Fruit fly (Drosophila melanogaster) whole organism, prepupa: ENCODE results near the gene CG42727.

Experiments
- Blimp-1 ChIP-seq: fragments of 200-800 bp; sonication (Bioruptor generic); optimal IDR thresholded peaks from 3 replicates; lab custom pipeline; 2017; ENCODE audit warnings: missing biosample characterization, missing genetic modification characterization, mild to moderate bottlenecking, moderate library complexity, missing genetic modification reagents
- CG10631 ChIP-seq: fragments of 200-800 bp; sonication (Bioruptor generic); optimal IDR thresholded peaks from 2 replicates; lab custom pipeline; 2016; ENCODE audit warnings: missing biosample characterization, missing genetic modification characterization
- CG10669 ChIP-seq: fragments of 200-800 bp; sonication (Bioruptor generic); optimal IDR thresholded peaks from 3 replicates; lab custom pipeline; 2018; ENCODE audit warnings: missing biosample characterization, mild to moderate bottlenecking, missing genetic modification characterization, moderate library complexity
- CG11294 ChIP-seq: fragments of 200-800 bp; sonication (Bioruptor generic); IDR thresholded peaks from 2 replicates; pipeline ENCODE4 v1.3.6; 2022; ENCODE audit warnings: missing biosample characterization, missing genetic modification characterization
- CG15336 ChIP-seq: fragments of 200-800 bp; sonication (Bioruptor generic); IDR thresholded peaks from 2 replicates; pipeline ENCODE4 v1.3.6; 2022; ENCODE audit warnings: missing biosample characterization, missing genetic modification characterization
- CG3032 ChIP-seq: fragments of 200-800 bp; optimal IDR thresholded peaks from 2 replicates; lab custom pipeline; 2019; ENCODE audit warnings: missing biosample characterization, mild to moderate bottlenecking, missing genetic modification characterization, moderate library complexity
- CG31627 ChIP-seq: fragments of 200-800 bp; sonication (Bioruptor generic); optimal IDR thresholded peaks from 3 replicates; lab custom pipeline; 2016; ENCODE audit warnings: missing biosample characterization, missing genetic modification characterization
- CG32006 ChIP-seq: fragments of 200-800 bp; sonication (Bioruptor generic); optimal IDR thresholded peaks from 3 replicates; lab custom pipeline; 2017; ENCODE audit warnings: missing biosample characterization, mild to moderate bottlenecking, missing genetic modification characterization
- CG34406 ChIP-seq: fragments of 200-800 bp; sonication (Bioruptor generic); optimal IDR thresholded peaks from 3 replicates; lab custom pipeline; 2016; ENCODE audit warnings: missing biosample characterization, missing genetic modification characterization
- CG3919 ChIP-seq: fragments of 200-800 bp; sonication (Bioruptor generic); optimal IDR thresholded peaks from 3 replicates; lab custom pipeline; 2016; ENCODE audit warnings: missing biosample characterization, missing genetic modification characterization
- CG4318 ChIP-seq: fragments of 200-800 bp; sonication (Bioruptor generic); optimal IDR thresholded peaks from 3 replicates; lab custom pipeline; 2017; ENCODE audit warnings: missing biosample characterization, mild to moderate bottlenecking, missing genetic modification characterization
- CG6163 ChIP-seq: fragments of 200-800 bp; sonication (Bioruptor generic); IDR thresholded peaks from 3 replicates; pipeline ENCODE4 v1.3.6; 2022; ENCODE audit warnings: missing biosample characterization, missing genetic modification characterization
- CG6276 ChIP-seq: fragments of 200-800 bp; sonication (Bioruptor generic); optimal IDR thresholded peaks from 2 replicates; lab custom pipeline; 2017; ENCODE audit warnings: missing biosample characterization, mild to moderate bottlenecking, missing genetic modification characterization
- CG6792 ChIP-seq: fragments of 200-800 bp; sonication (Bioruptor generic); optimal IDR thresholded peaks from 3 replicates; lab custom pipeline; 2016; ENCODE audit warnings: missing biosample characterization, missing genetic modification characterization
- CG6854 ChIP-seq: fragments of 200-800 bp; sonication (Bioruptor generic); optimal IDR thresholded peaks from 2 replicates; lab custom pipeline; 2017; ENCODE audit warnings: missing biosample characterization, mild to moderate bottlenecking, missing genetic modification characterization
- CG8119 ChIP-seq: fragments of 200-800 bp; sonication (Bioruptor generic); IDR thresholded peaks from 3 replicates; pipeline ENCODE4 v1.3.6; 2022; ENCODE audit warnings: missing biosample characterization, missing genetic modification characterization
- CG8319 ChIP-seq: fragments of 200-800 bp; sonication (Bioruptor generic); optimal IDR thresholded peaks from 3 replicates; lab custom pipeline; 2016; ENCODE audit warnings: missing biosample characterization, missing genetic modification characterization
- CG8632 ChIP-seq: fragments of 200-800 bp; sonication (Bioruptor generic); optimal IDR thresholded peaks from 3 replicates; lab custom pipeline; 2016; ENCODE audit warnings: missing biosample characterization, missing genetic modification characterization
- CG9139 ChIP-seq: fragments of 200-800 bp; sonication (Bioruptor generic); optimal IDR thresholded peaks from 3 replicates; lab custom pipeline; 2017; ENCODE audit warnings: missing biosample characterization, mild to moderate bottlenecking, missing genetic modification characterization
- Eip78C ChIP-seq: fragments of 200-800 bp; sonication (Bioruptor generic); peaks from one replicate; lab custom pipeline; 2016; ENCODE audit warnings: missing biosample characterization, missing genetic modification characterization
- Eip93F ChIP-seq: fragments of 200-800 bp; sonication (Bioruptor generic); optimal IDR thresholded peaks from 2 replicates; lab custom pipeline; 2016; ENCODE audit warnings: missing biosample characterization, mild to moderate bottlenecking, missing genetic modification characterization
- Ets21C ChIP-seq: fragments of 200-800 bp; sonication (Bioruptor generic); optimal IDR thresholded peaks from 3 replicates; lab custom pipeline; 2016; ENCODE audit warnings: missing biosample characterization, missing genetic modification characterization
- Sox102F ChIP-seq: fragments of 200-800 bp; sonication (Bioruptor generic); optimal IDR thresholded peaks from 2 replicates; lab custom pipeline; 2016; ENCODE audit warnings: missing biosample characterization, mild to moderate bottlenecking, missing genetic modification characterization
- Sox14 ChIP-seq: fragments of 200-800 bp; sonication (Bioruptor generic); optimal IDR thresholded peaks from 3 replicates; lab custom pipeline; 2016; ENCODE audit warnings: missing biosample characterization, missing genetic modification characterization
- Sox15 ChIP-seq: fragments of 200-800 bp; sonication (Bioruptor generic); optimal IDR thresholded peaks from 3 replicates; lab custom pipeline; 2016; ENCODE audit warnings: missing biosample characterization, missing genetic modification characterization
- achi ChIP-seq: fragments of 200-800 bp; sonication (Bioruptor generic); optimal IDR thresholded peaks from 3 replicates; lab custom pipeline; 2016; ENCODE audit warnings: missing biosample characterization, missing genetic modification characterization
- acj6 ChIP-seq: fragments of 200-800 bp; sonication (Bioruptor generic); optimal IDR thresholded peaks from 3 replicates; lab custom pipeline; 2016; ENCODE audit warnings: missing biosample characterization, missing genetic modification characterization
- cyc ChIP-seq: fragments of 200-800 bp; sonication (Bioruptor generic); optimal IDR thresholded peaks from 3 replicates; lab custom pipeline; 2016; ENCODE audit warnings: missing biosample characterization, missing genetic modification characterization
- dac ChIP-seq: fragments of 200-800 bp; sonication (Bioruptor generic); optimal IDR thresholded peaks from 2 replicates; lab custom pipeline; 2017; ENCODE audit warnings: missing biosample characterization, mild to moderate bottlenecking, missing genetic modification characterization
- dsx ChIP-seq: fragments of 200-800 bp; optimal IDR thresholded peaks from 3 replicates; lab custom pipeline; 2019; ENCODE audit warnings: missing biosample characterization, mild to moderate bottlenecking, missing genetic modification characterization, moderate library complexity; ENCODE audit not compliant: poor library complexity, severe bottlenecking
- eg ChIP-seq: fragments of 200-800 bp; sonication (Bioruptor generic); IDR thresholded peaks from 3 replicates; pipeline ENCODE4 v1.3.6; 2022; ENCODE audit warnings: missing biosample characterization, missing genetic modification characterization
- esn ChIP-seq: fragments of 200-800 bp; sonication (Bioruptor generic); optimal IDR thresholded peaks from 2 replicates; lab custom pipeline; 2016; ENCODE audit warnings: missing biosample characterization, mild to moderate bottlenecking, missing genetic modification characterization, moderate library complexity
- fd59A ChIP-seq: fragments of 200-800 bp; sonication (Bioruptor generic); optimal IDR thresholded peaks from 2 replicates; lab custom pipeline; 2017; ENCODE audit warnings: missing biosample characterization, mild to moderate bottlenecking, missing genetic modification characterization, missing genetic modification reagents
- fd85E ChIP-seq: fragments of 200-800 bp; sonication (Bioruptor generic); optimal IDR thresholded peaks from 3 replicates; lab custom pipeline; 2016; ENCODE audit warnings: missing biosample characterization, missing genetic modification characterization
- fkh ChIP-seq: fragments of 200-800 bp; sonication (Bioruptor generic); optimal IDR thresholded peaks from 3 replicates; lab custom pipeline; 2017; ENCODE audit warnings: missing biosample characterization, mild to moderate bottlenecking, missing genetic modification characterization, moderate library complexity
- lz ChIP-seq: fragments of 200-800 bp; sonication (Bioruptor generic); optimal IDR thresholded peaks from 3 replicates; lab custom pipeline; 2016; ENCODE audit warnings: missing biosample characterization, missing genetic modification characterization
- net ChIP-seq: fragments of 200-800 bp; sonication (Bioruptor generic); optimal IDR thresholded peaks from 3 replicates; lab custom pipeline; 2016; ENCODE audit warnings: missing biosample characterization, missing genetic modification characterization
- pdm3 ChIP-seq: fragments of 200-800 bp; sonication (Bioruptor generic); optimal IDR thresholded peaks from 3 replicates; lab custom pipeline; 2016; ENCODE audit warnings: missing biosample characterization, missing genetic modification characterization
- spab ChIP-seq: fragments of 200-800 bp; sonication (Bioruptor generic); optimal IDR thresholded peaks from 2 replicates; lab custom pipeline; 2017; ENCODE audit warnings: missing biosample characterization, mild to moderate bottlenecking, missing genetic modification characterization, missing genetic modification reagents
- topi ChIP-seq: fragments of 200-800 bp; sonication (Bioruptor generic); optimal IDR thresholded peaks from 3 replicates; lab custom pipeline; 2016; ENCODE audit warnings: missing biosample characterization, missing genetic modification characterization
- vri ChIP-seq: fragments of 200-800 bp; sonication (Bioruptor generic); optimal IDR thresholded peaks from 3 replicates; lab custom pipeline; 2016; ENCODE audit warnings: missing biosample characterization, mild to moderate bottlenecking, missing genetic modification characterization

CG42727 gene

DNA sequence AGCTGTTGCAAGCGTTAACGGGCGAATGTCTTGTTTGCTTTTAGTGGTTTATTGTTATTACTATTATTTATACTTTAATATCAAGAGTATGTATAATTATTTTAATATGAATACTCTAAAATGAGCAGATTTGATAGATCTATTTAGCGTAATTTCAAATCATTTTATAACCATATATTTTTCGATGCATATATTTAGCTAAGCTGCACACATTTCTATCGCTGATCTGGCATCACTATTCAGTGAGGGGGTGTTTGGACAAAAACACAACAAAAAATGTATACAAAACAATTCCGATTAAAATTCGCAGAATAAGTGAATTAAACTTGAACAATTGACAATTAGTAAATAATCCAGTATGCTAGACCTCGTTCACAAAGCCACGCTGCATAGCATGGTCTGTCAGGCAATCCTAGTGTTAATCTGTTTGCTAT lies 3.2 kb downstream of the CG42727 start, which contains the start of the genes Trs33 and Tmtc4 (continued):
- TF ChIP-seq spab (GFP tag; lab: Kevin White, UChicago) (no peak), CG8632 (GFP tag; lab: Kevin White, UChicago) (no peak), Sox14 (GFP tag; lab: Kevin White, UChicago) (peak; percentile 44), topi (GFP tag; lab: Kevin White, UChicago) (peak; percentile 25), CG4318 (GFP tag; lab: Kevin White, UChicago) (no peak), CG34406 (GFP tag; lab: Kevin White, UChicago) (peak; percentile 24), CG6792 (no peak), fkh (peak; percentile 96), fd59A (GFP tag; lab: Kevin White, UChicago) (no peak), net (GFP tag; lab: Kevin White, UChicago) (no peak), CG31627 (peak; percentile 10), CG6163 (no peak), CG3032 (peak; percentile 54), dac (GFP tag; lab: Kevin White, UChicago) (no peak), CG3919 (GFP tag; lab: Kevin White, UChicago) (no peak), achi (no peak), CG11294 (no peak)

DNA sequence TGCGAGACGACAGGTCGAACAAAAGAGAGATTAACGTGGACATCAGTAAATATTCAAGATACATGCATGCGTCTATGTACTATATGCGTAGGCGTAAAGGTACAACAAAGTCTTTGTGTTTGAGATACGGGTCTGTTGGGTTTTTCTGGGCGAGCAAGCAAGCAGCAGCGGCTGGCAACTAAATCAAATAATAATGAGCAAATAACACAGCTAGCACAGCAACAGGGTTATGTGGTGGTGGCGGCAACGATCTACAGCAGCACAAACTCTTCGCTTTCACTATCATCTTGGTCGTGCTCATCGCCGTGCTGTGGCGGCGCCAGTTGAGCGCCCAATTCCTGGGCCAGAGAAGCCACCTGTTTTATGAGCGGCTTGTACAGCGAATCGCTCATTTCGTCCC lies 6.2 kb downstream of the CG42727 start:
- peak; percentile 93 for TF ChIP-seq fkh
- no peak for TF ChIP-seq esn (GFP tag; lab: Kevin White, UChicago)
- no peak for TF ChIP-seq acj6 (GFP tag; lab: Kevin White, UChicago)
- no peak for TF ChIP-seq CG6276 (GFP tag; lab: Kevin White, UChicago)

DNA sequence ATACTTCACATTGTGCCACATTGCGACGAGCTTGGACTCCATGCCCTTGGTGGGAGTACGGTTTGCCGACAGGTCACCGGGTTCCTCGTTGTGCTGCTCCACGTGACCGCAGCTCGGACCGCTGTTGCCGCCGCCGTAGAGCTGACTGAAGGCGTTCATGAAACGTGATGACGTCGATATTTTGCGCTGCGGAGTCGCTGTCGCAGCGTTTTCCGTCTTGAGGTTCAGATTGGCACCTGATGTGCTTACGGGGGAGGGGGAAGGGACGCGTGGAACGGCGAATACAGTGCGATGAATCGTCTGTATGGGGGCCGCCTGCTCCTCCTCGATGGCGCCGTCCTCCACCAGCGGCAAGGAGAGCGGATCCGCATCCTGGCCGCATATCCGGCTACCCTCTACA lies 8.3 kb downstream of the CG42727 start:
- TF ChIP-seq net (GFP tag; lab: Kevin White, UChicago): no peak
- TF ChIP-seq Ets21C: no peak
- TF ChIP-seq CG6792: no peak
- no peak for TF ChIP-seq lz
- no peak for TF ChIP-seq fkh

DNA sequence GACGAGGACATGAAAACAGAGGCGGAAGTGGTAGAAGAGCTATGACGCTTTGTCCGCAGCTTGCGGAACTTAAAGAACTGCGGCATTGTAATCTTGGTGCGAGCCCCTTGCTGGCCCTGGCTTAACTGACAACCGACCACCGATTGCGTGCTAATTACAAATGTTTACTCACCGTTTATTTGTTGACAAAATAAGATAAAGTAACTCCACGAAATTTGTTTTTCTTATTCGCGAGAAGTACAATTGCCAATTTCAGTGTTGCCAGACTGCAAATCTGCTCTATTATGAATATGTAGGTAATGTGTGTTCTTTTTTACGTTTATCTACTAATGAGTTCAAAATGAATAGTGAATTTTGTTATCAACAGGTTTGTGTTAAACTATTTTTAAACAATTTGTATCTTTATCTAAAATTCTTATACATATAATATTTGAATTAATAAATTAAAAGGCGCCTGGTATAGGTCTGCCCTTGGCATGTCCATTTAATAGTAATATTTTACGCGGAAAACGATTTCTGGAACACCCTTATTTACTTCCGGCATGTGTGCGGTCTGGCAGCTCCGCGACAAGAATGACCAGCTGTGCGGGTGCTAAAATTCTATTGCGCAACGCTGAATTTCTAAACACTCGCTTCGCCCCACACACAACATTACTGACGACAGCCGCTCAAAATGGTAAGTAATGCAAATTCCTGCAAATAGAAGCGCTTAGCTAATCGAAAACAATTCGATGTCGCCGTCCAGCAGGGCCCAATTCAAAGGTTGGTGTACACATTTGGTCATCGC lies 9.0 kb downstream of the CG42727 start, which contains the start of the genes Atg4b and Hibch:
Gene Atg4b (minus strand): TSS at position 280 of the 787 bp plus-strand sequence.
Gene Hibch (plus strand): TSS at position 585 of the 787 bp plus-strand sequence.
- TF ChIP-seq CG15336 (GFP tag; lab: Robert Waterston, UW): peak; percentile 66
- TF ChIP-seq CG10669 (GFP tag; lab: Kevin White, UChicago): peak; percentile 100
- peak; percentile 60 for TF ChIP-seq fd59A (GFP tag; lab: Kevin White, UChicago)
- peak; percentile 91 for TF ChIP-seq CG3032
- no peak for TF ChIP-seq fd85E (GFP tag; lab: Kevin White, UChicago)
- TF ChIP-seq CG6792: peak; percentile 77
- peak; percentile 79 for TF ChIP-seq eg (GFP tag; lab: Robert Waterston, UW)
- no peak for TF ChIP-seq CG3919 (GFP tag; lab: Kevin White, UChicago)
- TF ChIP-seq CG9139 (GFP tag; lab: Kevin White, UChicago): no peak
- TF ChIP-seq CG11294: peak; percentile 67; the same call in 1 of the 2 replicates
- no peak for TF ChIP-seq CG6276 (GFP tag; lab: Kevin White, UChicago)
- no peak for TF ChIP-seq Eip93F (GFP tag; lab: Kevin White, UChicago)
- peak; percentile 9 for TF ChIP-seq dsx (GFP tag; lab: Kevin White, UChicago)
- peak; percentile 73 for TF ChIP-seq Blimp-1
- no peak for TF ChIP-seq pdm3
- peak; percentile 70 for TF ChIP-seq CG8319 (GFP tag; lab: Kevin White, UChicago)
- peak; percentile 68; the same call in 2 of the 3 replicates for TF ChIP-seq CG6163
- peak; percentile 72 for TF ChIP-seq CG34406 (GFP tag; lab: Kevin White, UChicago)
- TF ChIP-seq CG8632 (GFP tag; lab: Kevin White, UChicago): peak; percentile 73
- TF ChIP-seq net (GFP tag; lab: Kevin White, UChicago): no peak
- peak; percentile 90 for TF ChIP-seq CG10631 (GFP tag; lab: Kevin White, UChicago)
- peak; percentile 80 for TF ChIP-seq CG6854 (GFP tag; lab: Kevin White, UChicago)
- TF ChIP-seq vri: peak; percentile 93
- TF ChIP-seq CG32006 (GFP tag; lab: Kevin White, UChicago): peak; percentile 84
- TF ChIP-seq cyc (GFP tag; lab: Kevin White, UChicago): peak; percentile 83
- peak; percentile 78 for TF ChIP-seq Sox15 (GFP tag; lab: Kevin White, UChicago)
- TF ChIP-seq CG8119 (GFP tag; lab: Robert Waterston, UW): peak; percentile 63; the same call in 2 of the 3 replicates
- no peak for TF ChIP-seq Sox14 (GFP tag; lab: Kevin White, UChicago)
- TF ChIP-seq acj6 (GFP tag; lab: Kevin White, UChicago): no peak
- TF ChIP-seq topi (GFP tag; lab: Kevin White, UChicago): peak; percentile 62
- no peak for TF ChIP-seq Sox102F (GFP tag; lab: Kevin White, UChicago)
- TF ChIP-seq esn (GFP tag; lab: Kevin White, UChicago): peak; percentile 79
- TF ChIP-seq fkh: peak; percentile 97
- peak; percentile 82 for TF ChIP-seq Eip78C (GFP tag; lab: Kevin White, UChicago)
- no peak for TF ChIP-seq achi
